Fruit fly (Drosophila melanogaster): ENCODE results near the gene Ssl1.

Ssl1 gene

DNA sequence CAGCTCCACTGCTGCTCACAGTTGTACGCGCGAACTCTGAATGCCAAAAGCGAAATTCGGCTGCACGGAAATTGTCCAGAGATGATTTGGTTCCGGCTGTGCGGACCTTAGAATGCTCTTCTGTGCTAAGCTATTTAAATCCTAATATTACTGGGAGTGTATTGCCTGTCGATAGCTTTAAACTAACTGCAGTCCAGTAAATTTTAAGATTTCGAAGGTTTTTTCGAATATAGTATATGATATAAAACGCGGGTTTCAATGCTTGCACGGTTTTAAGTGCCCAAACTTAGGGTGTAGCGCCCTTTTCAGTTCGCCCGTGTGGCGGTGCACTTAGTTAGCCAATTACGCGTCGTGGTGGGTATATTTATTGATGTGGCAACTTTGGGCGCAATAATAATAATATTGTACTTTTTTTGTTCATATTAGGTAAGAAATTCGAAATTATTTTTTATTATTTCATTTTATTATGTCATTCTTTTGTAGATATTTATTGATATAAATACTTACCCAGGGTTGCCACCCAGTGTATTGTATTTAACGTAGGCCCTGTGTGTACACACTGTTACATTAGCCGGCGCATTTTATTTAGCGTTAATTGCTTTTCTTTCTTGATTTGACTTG, at the start of gene Ssl1, which contains the start of gene Chro (continued):
- TF ChIP-seq GATAe (GFP tag; conservative IDR thresholded peaks at IDR 0.05) (peak; percentile 99), knrl (GFP tag; IDR thresholded peaks at IDR 0.05; ENCODE audit: partially characterized antibody) (peak; percentile 66; the same call in 2 of the 3 replicates), pfk (GFP tag; optimal IDR thresholded peaks at IDR 0.05) (peak; percentile 74), MTF-1 (GFP tag; optimal IDR thresholded peaks at IDR 0.05; ENCODE audit: borderline replicate concordance) (peak; percentile 99), CTCF (GFP tag; optimal IDR thresholded peaks at IDR 0.05) (peak; percentile 80), CrebB (tag; optimal IDR thresholded peaks at IDR 0.05) (peak; percentile 100), unpg (GFP tag; optimal IDR thresholded peaks at IDR 0.05) (peak; percentile 100), Hsf (GFP tag; optimal IDR thresholded peaks at IDR 0.05) (peak; percentile 100), Side (GFP tag; optimal IDR thresholded peaks at IDR 0.05) (peak; percentile 100), Oli (tag; optimal IDR thresholded peaks at IDR 0.05) (peak; percentile 100), CG1024 (GFP tag; IDR thresholded peaks at IDR 0.05) (peak; percentile 98), Gsc (GFP tag; IDR thresholded peaks at IDR 0.05) (peak; percentile 100), CG8924 (tag; optimal IDR thresholded peaks at IDR 0.05) (peak; percentile 100), wdn (GFP tag; IDR thresholded peaks at IDR 0.05) (peak; percentile 99), sd (tag; optimal IDR thresholded peaks at IDR 0.05) (peak; percentile 98), CG14667 (GFP tag; IDR thresholded peaks at IDR 0.05) (peak; percentile 100), Gug (GFP tag; IDR thresholded peaks at IDR 0.05) (peak; percentile 100), Vsx1 (GFP tag; optimal IDR thresholded peaks at IDR 0.05) (peak; percentile 99), CG3065 (GFP tag; optimal IDR thresholded peaks at IDR 0.05) (peak; percentile 100), ewg (GFP tag; optimal IDR thresholded peaks at IDR 0.05) (peak; percentile 100), CG6813 (GFP tag; optimal IDR thresholded peaks at IDR 0.05) (peak; percentile 100), CkIIα-i1 (GFP tag; IDR thresholded peaks at IDR 0.05) (peak; percentile 98), grn (GFP tag; optimal IDR thresholded peaks at IDR 0.05) (peak; percentile 97), pita (GFP tag; optimal IDR thresholded peaks at IDR 0.05) (no peak), her (GFP tag; optimal IDR thresholded peaks at IDR 0.05) (peak; percentile 98), CG15011 (GFP tag; optimal IDR thresholded peaks at IDR 0.05) (peak; percentile 100), CG10431 (GFP tag; optimal IDR thresholded peaks at IDR 0.05) (peak; percentile 98), HmgD (GFP tag; optimal IDR thresholded peaks at IDR 0.05) (peak; percentile 100), ham (GFP tag; IDR thresholded peaks at IDR 0.05) (peak; percentile 99), CG7987 (GFP tag; optimal IDR thresholded peaks at IDR 0.05) (peak; percentile 99), CG7786 (GFP tag; optimal IDR thresholded peaks at IDR 0.05) (peak; percentile 100), toy (GFP tag; IDR thresholded peaks at IDR 0.05) (peak; percentile 99), Spps (tag; optimal IDR thresholded peaks at IDR 0.05) (peak; percentile 100), ac (GFP tag; optimal IDR thresholded peaks at IDR 0.05) (peak; percentile 100), CG4360 (GFP tag; IDR thresholded peaks at IDR 0.05) (peak; percentile 96), lmd (GFP tag; IDR thresholded peaks at IDR 0.05) (peak; percentile 100), row (GFP tag; IDR thresholded peaks at IDR 0.05) (peak; percentile 100), aop (GFP tag; IDR thresholded peaks at IDR 0.05) (peak; percentile 98), Sox102F (GFP tag; optimal IDR thresholded peaks at IDR 0.05) (peak; percentile 100), CG10959 (GFP tag; IDR thresholded peaks at IDR 0.05) (peak; percentile 100), dati (GFP tag; IDR thresholded peaks at IDR 0.05) (peak; percentile 99), Atf6 (GFP tag; IDR thresholded peaks at IDR 0.05) (peak; percentile 100), CG1603 (tag; optimal IDR thresholded peaks at IDR 0.05) (peak; percentile 99), otp (GFP tag; IDR thresholded peaks at IDR 0.05) (peak; percentile 100), p53 (GFP tag; optimal IDR thresholded peaks at IDR 0.05) (peak; percentile 99), sqz (GFP tag; optimal IDR thresholded peaks at IDR 0.05) (peak; percentile 99), CoRest (tag; optimal IDR thresholded peaks at IDR 0.05) (peak; percentile 100), slp2 (GFP tag; optimal IDR thresholded peaks at IDR 0.05) (peak; percentile 100), CG12744 (GFP tag; optimal IDR thresholded peaks at IDR 0.05) (peak; percentile 100), HLH3B (GFP tag; IDR thresholded peaks at IDR 0.05) (peak; percentile 100), ken (GFP tag; IDR thresholded peaks at IDR 0.05) (peak; percentile 100)
